Fruit fly (Drosophila melanogaster) whole organism, adult: ENCODE data around the gene CG7049.

ENCODE experiments used
- CG11617 ChIP-seq: fragments of 200-800 bp; sonication (Bioruptor generic); optimal IDR thresholded peaks from 2 replicates; lab custom pipeline; 2017; ENCODE audit warnings: mild to moderate bottlenecking, missing biosample characterization, missing genetic modification reagents, missing genetic modification characterization
- CG5204 ChIP-seq: fragments of 200-800 bp; sonication (Bioruptor generic); optimal IDR thresholded peaks from 2 replicates; lab custom pipeline; 2016; ENCODE audit warnings: missing biosample characterization, missing genetic modification characterization
- Crg-1 ChIP-seq: fragments of 200-800 bp; sonication (Bioruptor generic); optimal IDR thresholded peaks from 2 replicates; lab custom pipeline; 2016; ENCODE audit warnings: missing biosample characterization, missing genetic modification characterization
- Hr96 ChIP-seq: fragments of 200-800 bp; sonication (Bioruptor generic); optimal IDR thresholded peaks from 2 replicates; lab custom pipeline; 2016; ENCODE audit warnings: missing biosample characterization, missing genetic modification characterization
- bab1 ChIP-seq: fragments of 200-800 bp; sonication (Bioruptor generic); optimal IDR thresholded peaks from 3 replicates; lab custom pipeline; 2019; ENCODE audit warnings: missing biosample characterization, mild to moderate bottlenecking, missing genetic modification characterization, moderate library complexity
- pad ChIP-seq: fragments of 200-800 bp; sonication (Bioruptor generic); optimal IDR thresholded peaks from 3 replicates; lab custom pipeline; 2017; ENCODE audit warnings: missing biosample characterization, missing genetic modification characterization, mild to moderate bottlenecking, moderate library complexity, missing genetic modification reagents
- toe ChIP-seq: fragments of 200-800 bp; sonication (Bioruptor generic); optimal IDR thresholded peaks from 2 replicates; lab custom pipeline; 2016; ENCODE audit warnings: missing biosample characterization, missing genetic modification characterization

DNA sequence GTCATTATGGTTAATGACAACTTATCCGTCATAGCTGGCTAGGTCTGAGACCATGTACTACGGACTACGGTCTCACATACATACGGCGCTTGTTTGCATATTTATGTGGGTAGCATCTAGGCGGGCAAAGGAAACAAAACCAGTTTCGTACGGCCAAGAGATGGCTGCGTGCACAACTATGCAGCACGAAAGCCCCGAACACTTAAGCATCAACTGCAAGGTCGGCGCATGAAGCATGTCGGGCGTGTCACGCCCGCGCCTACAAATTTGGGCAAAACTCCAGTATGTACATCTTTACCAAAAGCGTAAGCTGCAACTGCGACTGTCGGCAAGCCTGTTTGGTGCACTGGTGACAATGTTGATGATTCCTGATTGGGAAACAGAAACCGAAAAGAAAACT, 1.9 kb upstream of the CG7049 start:
- no peak for TF ChIP-seq CG5204 (GFP tag; lab: Kevin White, UChicago)
- no peak for TF ChIP-seq pad (GFP tag; lab: Kevin White, UChicago)
- no peak for TF ChIP-seq Hr96 (GFP tag; lab: Kevin White, UChicago)
- TF ChIP-seq toe (GFP tag; lab: Kevin White, UChicago): no peak
- TF ChIP-seq bab1 (GFP tag; lab: Kevin White, UChicago): no peak
- TF ChIP-seq Crg-1: no peak
- no peak for TF ChIP-seq CG11617 (GFP tag; lab: Kevin White, UChicago)
